Worm (Caenorhabditis elegans) whole organism, mixed stage, embryonic: ENCODE data around the gene gei-3.

Experiments used
- elt-3 ChIP-seq: fragments of 150-350 bp; optimal IDR thresholded peaks from 2 replicates; lab custom pipeline; 2014; ENCODE audit warnings: missing biosample characterization, missing genetic modification characterization
- ham-2 ChIP-seq: fragments of 200-800 bp; sonication (Bioruptor generic); optimal IDR thresholded peaks from 2 replicates; lab custom pipeline; 2018; ENCODE audit warnings: mild to moderate bottlenecking, missing genetic modification characterization, missing compliant biosample characterization
- lin-13 ChIP-seq: fragments of 150-350 bp; optimal IDR thresholded peaks from 2 replicates; lab custom pipeline; 2014; ENCODE audit warnings: missing biosample characterization, missing genetic modification characterization
- lsy-2 ChIP-seq: fragments of 150-350 bp; optimal IDR thresholded peaks from 2 replicates; lab custom pipeline; 2014; ENCODE audit warnings: missing biosample characterization, missing genetic modification characterization
- mep-1 ChIP-seq: fragments of 150-350 bp; optimal IDR thresholded peaks from 2 replicates; lab custom pipeline; 2017; ENCODE audit warnings: missing biosample characterization, missing genetic modification reagents, missing genetic modification characterization, inconsistent platforms
- nhr-12 ChIP-seq: fragments of 150-350 bp; optimal IDR thresholded peaks from 2 replicates; lab custom pipeline; 2014; ENCODE audit warnings: missing biosample characterization, missing genetic modification characterization
- nhr-28 ChIP-seq: fragments of 150-350 bp; optimal IDR thresholded peaks from 2 replicates; lab custom pipeline; 2014; ENCODE audit warnings: missing biosample characterization, missing genetic modification characterization
- pha-4 ChIP-seq: fragments of 150-350 bp; optimal IDR thresholded peaks from 2 replicates; lab custom pipeline; 2018; ENCODE audit warnings: missing biosample characterization, missing genetic modification reagents, missing genetic modification characterization
- sptf-1 ChIP-seq: sonication (generic microtip); optimal IDR thresholded peaks from 2 replicates; lab custom pipeline; 2017; ENCODE audit warnings: mild to moderate bottlenecking, missing genetic modification characterization, moderate library complexity, missing compliant biosample characterization
- unc-62 ChIP-seq: fragments of 150-350 bp; optimal IDR thresholded peaks from 2 replicates; lab custom pipeline; 2014; ENCODE audit warnings: missing biosample characterization, missing genetic modification reagents, missing genetic modification characterization
- ztf-11 ChIP-seq: fragments of 150-350 bp; optimal IDR thresholded peaks from 2 replicates; lab custom pipeline; 2014; ENCODE audit warnings: missing biosample characterization, missing genetic modification characterization

DNA sequence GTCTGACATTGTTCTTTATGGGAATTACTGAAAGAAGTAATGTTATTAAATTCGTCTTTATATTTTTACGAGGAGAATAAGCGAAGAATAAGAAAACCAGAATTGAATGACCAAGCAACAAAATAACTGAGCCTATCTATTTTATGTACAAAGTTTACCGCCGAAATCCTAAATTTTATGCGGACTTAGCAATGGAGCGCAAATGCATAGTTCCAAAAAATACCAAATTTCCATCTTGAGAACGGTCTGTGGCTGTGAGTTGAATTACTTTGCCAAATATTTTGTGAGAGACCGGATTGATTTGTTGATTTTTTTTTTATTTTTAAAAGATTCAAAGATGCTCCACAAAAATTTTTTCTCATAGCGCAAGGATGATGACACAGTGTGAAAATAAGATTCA lies 39.1 kb upstream of the gei-3 start, which contains the start of gene chd-3:
- TF ChIP-seq ztf-11 (tag; lab: Kevin White, UChicago), result no peak
- no peak for TF ChIP-seq lsy-2 (tag; lab: Kevin White, UChicago)
- TF ChIP-seq mep-1 (tag; lab: Kevin White, UChicago), result no peak
- TF ChIP-seq nhr-12 (tag; lab: Kevin White, UChicago), result no peak
- TF ChIP-seq elt-3 (tag; lab: Kevin White, UChicago), result no peak
- no peak for TF ChIP-seq lin-13
- no peak for TF ChIP-seq pha-4 (tag; lab: Kevin White, UChicago)
- no peak for TF ChIP-seq unc-62 (GFP tag; lab: Kevin White, UChicago)
- TF ChIP-seq sptf-1 (tag; lab: Kevin White, UChicago), result no peak
- TF ChIP-seq ham-2 (GFP tag; lab: Kevin White, UChicago), result no peak
- no peak for TF ChIP-seq nhr-28
